Worm (Caenorhabditis elegans) whole organism, L2 larva: ENCODE data around the gene immt-1.

ENCODE experiments used
- C34F6.9 ChIP-seq: fragments of 150-350 bp; optimal IDR thresholded peaks from 2 replicates; lab custom pipeline; 2014; ENCODE audit warnings: missing biosample characterization, missing genetic modification characterization
- F13H6.1 ChIP-seq: sonication (generic microtip); optimal IDR thresholded peaks from 2 replicates; lab custom pipeline; 2016; ENCODE audit warnings: missing genetic modification characterization, missing compliant biosample characterization
- R02D3.7 ChIP-seq: fragments of 150-350 bp; optimal IDR thresholded peaks from 2 replicates; lab custom pipeline; 2014; ENCODE audit warnings: missing biosample characterization, missing genetic modification characterization
- Y55F3AM.14 ChIP-seq: fragments of 200-800 bp; sonication (Bioruptor generic); optimal IDR thresholded peaks from 2 replicates; lab custom pipeline; 2018; ENCODE audit warnings: mild to moderate bottlenecking, missing genetic modification characterization, missing compliant biosample characterization
- ZK546.5 ChIP-seq: sonication (generic microtip); optimal IDR thresholded peaks from 2 replicates; lab custom pipeline; 2017; ENCODE audit warnings: missing biosample characterization, missing genetic modification characterization
- alr-1 ChIP-seq: fragments of 150-350 bp; optimal IDR thresholded peaks from 2 replicates; lab custom pipeline; 2014; ENCODE audit warnings: missing biosample characterization, missing genetic modification characterization
- blmp-1 ChIP-seq: sonication (generic microtip); optimal IDR thresholded peaks from 2 replicates; lab custom pipeline; 2017; ENCODE audit warnings: missing genetic modification characterization, mild to moderate bottlenecking, missing compliant biosample characterization, antibody characterized with exemption, moderate library complexity; ENCODE audit not compliant: insufficient read depth
- ceh-16 ChIP-seq: fragments of 150-350 bp; optimal IDR thresholded peaks from 2 replicates; lab custom pipeline; 2014; ENCODE audit warnings: missing biosample characterization, missing genetic modification characterization
- ceh-82 ChIP-seq: fragments of 150-350 bp; optimal IDR thresholded peaks from 2 replicates; lab custom pipeline; 2014; ENCODE audit warnings: missing biosample characterization, missing genetic modification characterization
- crh-2 ChIP-seq: sonication (generic microtip); optimal IDR thresholded peaks from 2 replicates; lab custom pipeline; 2017; ENCODE audit warnings: missing biosample characterization, missing genetic modification characterization
- elt-1 ChIP-seq: fragments of 150-350 bp; optimal IDR thresholded peaks from 2 replicates; lab custom pipeline; 2014; ENCODE audit warnings: missing biosample characterization, missing genetic modification characterization
- elt-3 ChIP-seq: sonication (generic microtip); optimal IDR thresholded peaks from 2 replicates; lab custom pipeline; 2017; ENCODE audit warnings: missing biosample characterization, missing genetic modification characterization
- fos-1 ChIP-seq: fragments of 150-350 bp; optimal IDR thresholded peaks from 2 replicates; lab custom pipeline; 2014; ENCODE audit warnings: missing biosample characterization, missing genetic modification characterization
- lin-11 ChIP-seq: fragments of 150-350 bp; sonication (generic microtip); optimal IDR thresholded peaks from 2 replicates; lab custom pipeline; 2014; ENCODE audit warnings: missing biosample characterization, missing genetic modification characterization, inconsistent platforms, mixed read lengths
- lin-13 ChIP-seq: fragments of 150-350 bp; optimal IDR thresholded peaks from 2 replicates; lab custom pipeline; 2014; ENCODE audit warnings: missing biosample characterization, missing genetic modification reagents, missing genetic modification characterization
- lin-39 ChIP-seq: fragments of 150-350 bp; optimal IDR thresholded peaks from 2 replicates; lab custom pipeline; 2014; ENCODE audit warnings: missing biosample characterization, missing genetic modification reagents, missing genetic modification characterization
- lsy-2 ChIP-seq, 2 experiments: fragments of 150-350 bp in 1 of 2; sonication (generic microtip) in 1 of 2; optimal IDR thresholded peaks; 2 replicates each; lab custom pipeline; 2014 to 2017; ENCODE audit warnings: missing biosample characterization in 2 of 2, missing genetic modification characterization in 2 of 2
- mbf-1 ChIP-seq: sonication (generic microtip); optimal IDR thresholded peaks from 2 replicates; lab custom pipeline; 2017; ENCODE audit warnings: missing biosample characterization, missing genetic modification characterization
- mdl-1 ChIP-seq, 2 experiments: fragments of 150-350 bp in 1 of 2; sonication (generic microtip) in 1 of 2; optimal IDR thresholded peaks; 2 replicates each; lab custom pipeline; 2017; ENCODE audit warnings: missing biosample characterization in 2 of 2, missing genetic modification characterization in 2 of 2
- nhr-10 ChIP-seq: sonication (generic microtip); optimal IDR thresholded peaks from 2 replicates; lab custom pipeline; 2017; ENCODE audit warnings: missing biosample characterization, missing genetic modification characterization
- nhr-11 ChIP-seq: fragments of 150-350 bp; optimal IDR thresholded peaks from 2 replicates; lab custom pipeline; 2014; ENCODE audit warnings: missing biosample characterization, missing genetic modification characterization
- nhr-12 ChIP-seq: fragments of 150-350 bp; optimal IDR thresholded peaks from 2 replicates; lab custom pipeline; 2014; ENCODE audit warnings: missing biosample characterization, missing genetic modification characterization
- nhr-23 ChIP-seq: fragments of 150-350 bp; optimal IDR thresholded peaks from 2 replicates; lab custom pipeline; 2014; ENCODE audit warnings: missing biosample characterization, missing genetic modification reagents, missing genetic modification characterization
- nhr-237 ChIP-seq: fragments of 150-350 bp; optimal IDR thresholded peaks from 2 replicates; lab custom pipeline; 2014; ENCODE audit warnings: missing biosample characterization, missing genetic modification characterization
- nhr-25 ChIP-seq: fragments of 150-350 bp; sonication (generic microtip); optimal IDR thresholded peaks from 3 replicates; lab custom pipeline; 2014; ENCODE audit warnings: missing biosample characterization, missing genetic modification characterization
- nhr-6 ChIP-seq: fragments of 150-350 bp; optimal IDR thresholded peaks from 2 replicates; lab custom pipeline; 2014; ENCODE audit warnings: missing biosample characterization, missing genetic modification characterization
- nhr-77 ChIP-seq: fragments of 150-350 bp; optimal IDR thresholded peaks from 2 replicates; lab custom pipeline; 2014; ENCODE audit warnings: missing biosample characterization, missing genetic modification characterization
- peb-1 ChIP-seq: fragments of 150-350 bp; optimal IDR thresholded peaks from 2 replicates; lab custom pipeline; 2014; ENCODE audit warnings: missing biosample characterization, missing genetic modification characterization
- skn-1 ChIP-seq: sonication (generic microtip); optimal IDR thresholded peaks from 2 replicates; lab custom pipeline; 2017; ENCODE audit warnings: missing biosample characterization, missing genetic modification characterization
- sma-3 ChIP-seq: sonication (generic microtip); optimal IDR thresholded peaks from 2 replicates; lab custom pipeline; 2016; ENCODE audit warnings: missing genetic modification reagents, missing genetic modification characterization, missing compliant biosample characterization
- sma-9 ChIP-seq, 2 experiments: fragments of 150-350 bp in 1 of 2; sonication (generic microtip) in 1 of 2; optimal IDR thresholded peaks; 2 replicates each; lab custom pipeline; 2014 to 2016; ENCODE audit warnings: missing genetic modification characterization in 2 of 2, mild to moderate bottlenecking in 1 of 2, missing biosample characterization in 1 of 2, missing compliant biosample characterization in 1 of 2, missing genetic modification reagents in 1 of 2, moderate library complexity in 1 of 2
- snpc-4 ChIP-seq: fragments of 150-350 bp; optimal IDR thresholded peaks from 2 replicates; lab custom pipeline; 2014; ENCODE audit warnings: missing biosample characterization, missing genetic modification characterization
- unc-55 ChIP-seq: fragments of 150-350 bp; sonication (generic microtip); optimal IDR thresholded peaks from 3 replicates; lab custom pipeline; 2014; ENCODE audit warnings: missing biosample characterization, missing genetic modification reagents, missing genetic modification characterization
- zag-1 ChIP-seq: fragments of 150-350 bp; optimal IDR thresholded peaks from 2 replicates; lab custom pipeline; 2014; ENCODE audit warnings: missing biosample characterization, missing genetic modification characterization
- ztf-1 ChIP-seq: fragments of 200-800 bp; sonication (Bioruptor generic); conservative IDR thresholded peaks from 2 replicates; pipeline ENCODE4 v1.3.6; 2022; ENCODE audit warnings: missing genetic modification characterization, missing compliant biosample characterization
- ztf-4 ChIP-seq: fragments of 150-350 bp; optimal IDR thresholded peaks from 2 replicates; lab custom pipeline; 2014; ENCODE audit warnings: missing biosample characterization, missing genetic modification characterization

Gene immt-1

ce11 chrX:2667779-2668178 is 19.2 kb downstream of the immt-1 start, which contains the start of gene C09B7.2 (continued):
- TF ChIP-seq nhr-77 (no peak), nhr-237 (tag; lab: Kevin White, UChicago) (no peak), ceh-82 (tag; lab: Kevin White, UChicago) (no peak), crh-2 (tag; lab: Kevin White, UChicago) (peak; percentile 93), nhr-12 (no peak), unc-55 (GFP tag; lab: Kevin White, UChicago) (peak; percentile 75), nhr-23 (no peak), ztf-1 (GFP tag; lab: Robert Waterston, UW) (no peak), skn-1 (peak; percentile 43), peb-1 (tag; lab: Kevin White, UChicago) (no peak), zag-1 (peak; percentile 39), nhr-10 (tag; lab: Kevin White, UChicago) (no peak), ztf-4 (tag; lab: Kevin White, UChicago) (peak; percentile 50), Y55F3AM.14 (GFP tag; lab: Kevin White, UChicago) (no peak), nhr-11 (no peak), F13H6.1 (tag; lab: Kevin White, UChicago) (peak; percentile 82), lin-11 (no peak), mbf-1 (no peak), lsy-2 (tag; optimal IDR thresholded peaks at IDR 0.05; lab: Kevin White, UChicago) (peak; percentile 17 to 79), snpc-4 (tag; lab: Kevin White, UChicago) (peak; percentile 24), fos-1 (tag; lab: Kevin White, UChicago) (peak; percentile 73), ceh-16 (tag; lab: Kevin White, UChicago) (no peak)

- TF ChIP-seq sma-3 (GFP tag; lab: Kevin White, UChicago) (no peak), nhr-25 (tag; lab: Kevin White, UChicago) (no peak), lin-39 (no peak), F13H6.1 (tag; lab: Kevin White, UChicago) (no peak), mdl-1 (tag; optimal IDR thresholded peaks at IDR 0.05; lab: Kevin White, UChicago) (no peak), nhr-77 (no peak), lin-13 (GFP tag; lab: Kevin White, UChicago) (no peak)
Observed at ce11 chrX:2664273-2664672, 22.7 kb downstream of the immt-1 start, which contains the start of gene F54G2.1. Gene F54G2.1 (minus strand): TSS chrX:2664373.

ce11 chrX:2663798-2664197 is 23.2 kb downstream of the immt-1 start:
- TF ChIP-seq elt-1 (no peak), ztf-1 (GFP tag; lab: Robert Waterston, UW) (no peak), snpc-4 (tag; lab: Kevin White, UChicago) (peak; percentile 83)

ce11 chrX:2654334-2654733 is 32.6 kb downstream of the immt-1 start:
- TF ChIP-seq C34F6.9 (tag; lab: Kevin White, UChicago), result peak; percentile 25
- TF ChIP-seq blmp-1 (tag; lab: Kevin White, UChicago), result no peak
- TF ChIP-seq, all 48 proteins: peak for 1

ce11 chrX:2641094-2641493 is 45.9 kb downstream of the immt-1 start:
- no peak for TF ChIP-seq Y55F3AM.14 (GFP tag; lab: Kevin White, UChicago)
- no peak for TF ChIP-seq elt-1
- TF ChIP-seq nhr-6 (tag; lab: Kevin White, UChicago), result no peak
- no peak for TF ChIP-seq nhr-237 (tag; lab: Kevin White, UChicago)
- TF ChIP-seq unc-55 (GFP tag; lab: Kevin White, UChicago), result peak; percentile 4
- TF ChIP-seq C34F6.9 (tag; lab: Kevin White, UChicago), result no peak
- TF ChIP-seq, all 48 proteins: peak for 1

ce11 chrX:2640556-2640955 is 46.4 kb downstream of the immt-1 start:
- TF ChIP-seq mbf-1, result no peak
- no peak for TF ChIP-seq alr-1 (tag; lab: Kevin White, UChicago)
- no peak for TF ChIP-seq elt-3 (tag; lab: Kevin White, UChicago)
- no peak for TF ChIP-seq nhr-12
- no peak for TF ChIP-seq peb-1 (tag; lab: Kevin White, UChicago)
- no peak for TF ChIP-seq sma-9 (GFP tag; optimal IDR thresholded peaks at IDR 0.05; lab: Kevin White, UChicago)
- no peak for TF ChIP-seq sma-9 (tag; optimal IDR thresholded peaks at IDR 0.05; lab: Kevin White, UChicago)
- TF ChIP-seq ZK546.5 (tag; lab: Kevin White, UChicago), result no peak
- no peak for TF ChIP-seq R02D3.7 (tag; lab: Kevin White, UChicago)
- no peak for TF ChIP-seq lin-39
- TF ChIP-seq Y55F3AM.14 (GFP tag; lab: Kevin White, UChicago), result no peak
- TF ChIP-seq, all 48 proteins: peak for 0
